Worm (Caenorhabditis elegans): ENCODE measurements around the gene Y57A10C.8.

Y57A10C.8 gene

ce11 chrII:12420486-12420885 lies 9.2 kb downstream of the Y57A10C.8 start, which contains the start of gene sre-26:
Gene sre-26 (minus strand): TSS chrII:12420586.
- TF ChIP-seq pag-3 (tag; optimal IDR thresholded peaks at IDR 0.05; ENCODE audit: borderline replicate concordance, insufficient read depth): no peak
- TF ChIP-seq unc-30 (tag; optimal IDR thresholded peaks at IDR 0.05): no peak
- TF ChIP-seq lin-15B (tag; optimal IDR thresholded peaks at IDR 0.05): no peak
- TF ChIP-seq Y116A8C.19 (tag; optimal IDR thresholded peaks at IDR 0.05; ENCODE audit: borderline replicate concordance): no peak
- no peak for TF ChIP-seq snu-23 (GFP tag; optimal IDR thresholded peaks at IDR 0.05)
- no peak for TF ChIP-seq mab-9 (GFP tag; IDR thresholded peaks at IDR 0.05)
- no peak for TF ChIP-seq efl-3 (GFP tag; optimal IDR thresholded peaks at IDR 0.05)
- no peak for TF ChIP-seq ces-1 (GFP tag; optimal IDR thresholded peaks at IDR 0.05)

- TF ChIP-seq hlh-4 (tag; optimal IDR thresholded peaks at IDR 0.05) (peak; percentile 99), tlp-1 (tag; optimal IDR thresholded peaks at IDR 0.05) (no peak), hlh-17 (GFP tag; optimal IDR thresholded peaks at IDR 0.05; ENCODE audit: borderline replicate concordance) (no peak), nhr-47 (tag; optimal IDR thresholded peaks at IDR 0.05) (peak; percentile 46), dpl-1 (GFP tag; optimal IDR thresholded peaks at IDR 0.05) (no peak), fkh-8 (tag; optimal IDR thresholded peaks at IDR 0.05) (peak; percentile 68), tbx-2 (tag; optimal IDR thresholded peaks at IDR 0.05) (no peak)
Observed at ce11 chrII:12417996-12418395, 11.6 kb downstream of the Y57A10C.8 start.

- TF ChIP-seq lin-39 (tag; optimal IDR thresholded peaks at IDR 0.05) (no peak), nhr-71 (tag; optimal IDR thresholded peaks at IDR 0.05) (no peak), egl-13 (tag; optimal IDR thresholded peaks at IDR 0.05) (no peak), lin-13 (GFP tag; optimal IDR thresholded peaks at IDR 0.05) (no peak), snu-23 (GFP tag; optimal IDR thresholded peaks at IDR 0.05) (no peak), ceh-88 (GFP tag; IDR thresholded peaks at IDR 0.05) (no peak), sox-4 (tag; optimal IDR thresholded peaks at IDR 0.05) (no peak), unc-130 (tag; optimal IDR thresholded peaks at IDR 0.05) (no peak), nhr-85 (tag) (no peak), lir-3 (tag; optimal IDR thresholded peaks at IDR 0.05; ENCODE audit: poor library complexity) (no peak), Y116A8C.19 (tag; optimal IDR thresholded peaks at IDR 0.05; ENCODE audit: borderline replicate concordance) (no peak), efl-3 (GFP tag; optimal IDR thresholded peaks at IDR 0.05) (no peak), pax-3 (tag; optimal IDR thresholded peaks at IDR 0.05) (no peak)
Observed at ce11 chrII:12417514-12417913, 12.1 kb downstream of the Y57A10C.8 start, which contains the start of gene sre-27. Gene sre-27 (minus strand): TSS chrII:12417614.

ce11 chrII:12414805-12415204 lies 14.8 kb downstream of the Y57A10C.8 start, which contains the start of gene Y57A10C.11:
Gene Y57A10C.11 (minus strand): TSS chrII:12414905.
- TF ChIP-seq efl-3 (GFP tag; optimal IDR thresholded peaks at IDR 0.05) (no peak), lin-35 (GFP tag; optimal IDR thresholded peaks at IDR 0.05) (no peak), F16B12.6 (tag; optimal IDR thresholded peaks at IDR 0.05) (no peak), C04F5.9 (tag; optimal IDR thresholded peaks at IDR 0.05) (no peak), tlp-1 (tag; optimal IDR thresholded peaks at IDR 0.05) (no peak), nhr-76 (tag; optimal IDR thresholded peaks at IDR 0.05) (no peak), xbp-1 (tag; optimal IDR thresholded peaks at IDR 0.05) (no peak), C34B4.2 (tag; optimal IDR thresholded peaks at IDR 0.05) (no peak), isw-1 (GFP tag; IDR thresholded peaks at IDR 0.05) (no peak)

- no peak for TF ChIP-seq tlp-1 (tag; optimal IDR thresholded peaks at IDR 0.05)
- no peak for TF ChIP-seq hlh-17 (GFP tag; optimal IDR thresholded peaks at IDR 0.05; ENCODE audit: borderline replicate concordance)
- TF ChIP-seq ztf-11 (tag; optimal IDR thresholded peaks at IDR 0.05): no peak
- TF ChIP-seq lir-3 (tag; optimal IDR thresholded peaks at IDR 0.05; ENCODE audit: poor library complexity): no peak
- TF ChIP-seq unc-130 (tag; optimal IDR thresholded peaks at IDR 0.05): no peak
- TF ChIP-seq egl-27 (tag; optimal IDR thresholded peaks at IDR 0.05): no peak
- TF ChIP-seq fkh-10 (GFP tag; optimal IDR thresholded peaks at IDR 0.05): no peak
- no peak for TF ChIP-seq ama-1 (optimal IDR thresholded peaks at IDR 0.05)
- TF ChIP-seq nhr-90 (tag; optimal IDR thresholded peaks at IDR 0.05; ENCODE audit: poor library complexity): no peak
- TF ChIP-seq tbx-2 (tag; optimal IDR thresholded peaks at IDR 0.05): no peak
- TF ChIP-seq nhr-19 (GFP tag; conservative IDR thresholded peaks at IDR 0.05): no peak
- no peak for TF ChIP-seq mep-1 (tag; optimal IDR thresholded peaks at IDR 0.05)
- no peak for TF ChIP-seq dsc-1 (tag; optimal IDR thresholded peaks at IDR 0.05)
- no peak for TF ChIP-seq pag-3 (tag; optimal IDR thresholded peaks at IDR 0.05; ENCODE audit: borderline replicate concordance, insufficient read depth)
- TF ChIP-seq snpc-4 (tag; optimal IDR thresholded peaks at IDR 0.05): no peak
- TF ChIP-seq nhr-28 (tag; optimal IDR thresholded peaks at IDR 0.05): no peak
- no peak for TF ChIP-seq aly-2 (tag; optimal IDR thresholded peaks at IDR 0.05)
- no peak for TF ChIP-seq pqm-1 (tag; optimal IDR thresholded peaks at IDR 0.05)
- TF ChIP-seq ets-5 (GFP tag; IDR thresholded peaks at IDR 0.05): no peak
Observed at ce11 chrII:12412417-12412816, 17.2 kb downstream of the Y57A10C.8 start, which contains the start of gene Y57A10C.1. Gene Y57A10C.1 (minus strand): TSS chrII:12412517.

Data from whole organism, L1 larva.